Worm (Caenorhabditis elegans) whole organism, late embryonic: ENCODE data around the gene F28C1.1.

ENCODE experiments used
- ceh-14 ChIP-seq: sonication (generic microtip); optimal IDR thresholded peaks from 2 replicates; lab custom pipeline; 2016; ENCODE audit warnings: missing genotype, missing genetic modification characterization, missing compliant biosample characterization
- ceh-18 ChIP-seq: sonication (generic microtip); optimal IDR thresholded peaks from 2 replicates; lab custom pipeline; 2016; ENCODE audit warnings: missing genetic modification characterization, missing compliant biosample characterization
- ceh-22 ChIP-seq: sonication (generic microtip); optimal IDR thresholded peaks from 2 replicates; lab custom pipeline; 2017; ENCODE audit warnings: missing biosample characterization, missing genetic modification characterization
- ceh-31 ChIP-seq: sonication (generic microtip); optimal IDR thresholded peaks from 2 replicates; lab custom pipeline; 2016; ENCODE audit warnings: missing genetic modification characterization, missing compliant biosample characterization
- ets-4 ChIP-seq: sonication (generic microtip); optimal IDR thresholded peaks from 2 replicates; lab custom pipeline; 2016; ENCODE audit warnings: missing genetic modification characterization, missing compliant biosample characterization
- nfya-1 ChIP-seq: sonication (generic microtip); optimal IDR thresholded peaks from 2 replicates; lab custom pipeline; 2017; ENCODE audit warnings: missing genetic modification characterization, mild to moderate bottlenecking, missing compliant biosample characterization, antibody characterized with exemption, moderate library complexity
- nhr-11 ChIP-seq: fragments of 150-350 bp; optimal IDR thresholded peaks from 2 replicates; lab custom pipeline; 2014; ENCODE audit warnings: missing biosample characterization, missing genetic modification characterization
- pag-3 ChIP-seq: sonication (generic microtip); optimal IDR thresholded peaks from 2 replicates; lab custom pipeline; 2016; ENCODE audit warnings: missing compliant biosample characterization, missing genetic modification characterization, borderline replicate concordance
- pha-4 ChIP-seq: fragments of 150-350 bp; optimal IDR thresholded peaks from 2 replicates; lab custom pipeline; 2018; ENCODE audit warnings: missing biosample characterization, missing genetic modification reagents, missing genetic modification characterization
- rnt-1 ChIP-seq: sonication (generic microtip); optimal IDR thresholded peaks from 2 replicates; lab custom pipeline; 2016; ENCODE audit warnings: missing genetic modification characterization, missing compliant biosample characterization
- tbx-2 ChIP-seq: sonication (generic microtip); optimal IDR thresholded peaks from 2 replicates; lab custom pipeline; 2016; ENCODE audit warnings: missing genetic modification characterization, missing compliant biosample characterization
- ttx-3 ChIP-seq: sonication (generic microtip); optimal IDR thresholded peaks from 2 replicates; lab custom pipeline; 2016; ENCODE audit warnings: missing genetic modification reagents, missing genetic modification characterization, missing compliant biosample characterization
- unc-42 ChIP-seq: sonication (generic microtip); optimal IDR thresholded peaks from 2 replicates; lab custom pipeline; 2016; ENCODE audit warnings: missing genotype, missing genetic modification characterization, missing compliant biosample characterization

ce11 chrV:12410416-12411001 is 40.1 kb upstream of the F28C1.1 start, which contains the start of gene hrg-2:
- TF ChIP-seq unc-42 (tag; lab: Kevin White, UChicago) = no peak
- TF ChIP-seq ceh-31 = no peak
- no peak for TF ChIP-seq ttx-3 (tag; lab: Kevin White, UChicago)
- no peak for TF ChIP-seq ceh-18 (tag; lab: Kevin White, UChicago)
- TF ChIP-seq ceh-22 (tag; lab: Kevin White, UChicago) = no peak
- no peak for TF ChIP-seq rnt-1 (tag; lab: Kevin White, UChicago)
- no peak for TF ChIP-seq pag-3
- TF ChIP-seq nfya-1 (tag; lab: Kevin White, UChicago) = no peak
- no peak for TF ChIP-seq nhr-11
- TF ChIP-seq pha-4 (tag; lab: Kevin White, UChicago) = no peak
- TF ChIP-seq ceh-14 (tag; lab: Kevin White, UChicago) = no peak
- no peak for TF ChIP-seq ets-4 (tag; lab: Kevin White, UChicago)
- no peak for TF ChIP-seq tbx-2 (tag; lab: Kevin White, UChicago)
